Worm (Caenorhabditis elegans): ENCODE results near the gene dpr-1.

Gene dpr-1

ce11 chrV:13909400-13909799 lies 32.6 kb downstream of the dpr-1 start, which contains the start of gene C06B3.7:
Gene C06B3.7 (plus strand): TSS chrV:13909686.
- TF ChIP-seq ref-1 (GFP tag; conservative IDR thresholded peaks at IDR 0.05) = no peak
- no peak for TF ChIP-seq tab-1 (GFP tag; IDR thresholded peaks at IDR 0.05)
- TF ChIP-seq med-1 (GFP tag; optimal IDR thresholded peaks at IDR 0.05; ENCODE audit: insufficient read depth) = no peak
- TF ChIP-seq ztf-23 (GFP tag; IDR thresholded peaks at IDR 0.05) = no peak
- TF ChIP-seq flt-1 (GFP tag; IDR thresholded peaks at IDR 0.05) = no peak
- no peak for TF ChIP-seq cog-1 (tag; optimal IDR thresholded peaks at IDR 0.05)
- no peak for TF ChIP-seq ztf-29 (GFP tag; IDR thresholded peaks at IDR 0.05)
- no peak for TF ChIP-seq klf-2 (GFP tag; conservative IDR thresholded peaks at IDR 0.05)
- no peak for TF ChIP-seq T22C8.4 (GFP tag; IDR thresholded peaks at IDR 0.05)

- TF ChIP-seq ztf-23 (GFP tag; IDR thresholded peaks at IDR 0.05) = no peak
- no peak for TF ChIP-seq cog-1 (tag; optimal IDR thresholded peaks at IDR 0.05)
- TF ChIP-seq tab-1 (GFP tag; IDR thresholded peaks at IDR 0.05) = no peak
- no peak for TF ChIP-seq klf-2 (GFP tag; conservative IDR thresholded peaks at IDR 0.05)
- no peak for TF ChIP-seq T22C8.4 (GFP tag; IDR thresholded peaks at IDR 0.05)
- no peak for TF ChIP-seq med-1 (GFP tag; optimal IDR thresholded peaks at IDR 0.05; ENCODE audit: insufficient read depth)
- no peak for TF ChIP-seq ztf-29 (GFP tag; IDR thresholded peaks at IDR 0.05)
- TF ChIP-seq ref-1 (GFP tag; conservative IDR thresholded peaks at IDR 0.05) = no peak
- TF ChIP-seq flt-1 (GFP tag; IDR thresholded peaks at IDR 0.05) = no peak
These were observed 33.1 kb downstream of the dpr-1 start, which contains the start of gene C06B3.6 for ce11 chrV:13908916-13909176. Gene C06B3.6 (minus strand): TSS chrV:13908967.

ce11 chrV:13908120-13908915 lies 33.7 kb downstream of the dpr-1 start:
- TF ChIP-seq med-1 (GFP tag; optimal IDR thresholded peaks at IDR 0.05; ENCODE audit: insufficient read depth) (no peak), ztf-23 (GFP tag; IDR thresholded peaks at IDR 0.05) (no peak), ztf-29 (GFP tag; IDR thresholded peaks at IDR 0.05) (no peak), klf-2 (GFP tag; conservative IDR thresholded peaks at IDR 0.05) (no peak), flt-1 (GFP tag; IDR thresholded peaks at IDR 0.05) (no peak), tab-1 (GFP tag; IDR thresholded peaks at IDR 0.05) (no peak), cog-1 (tag; optimal IDR thresholded peaks at IDR 0.05) (no peak), T22C8.4 (GFP tag; IDR thresholded peaks at IDR 0.05) (no peak)

ce11 chrV:13907557-13908104 lies 34.4 kb downstream of the dpr-1 start:
- TF ChIP-seq T22C8.4 (GFP tag; IDR thresholded peaks at IDR 0.05) (no peak), cog-1 (tag; optimal IDR thresholded peaks at IDR 0.05) (no peak), klf-2 (GFP tag; conservative IDR thresholded peaks at IDR 0.05) (no peak), tab-1 (GFP tag; IDR thresholded peaks at IDR 0.05) (no peak), ref-1 (GFP tag; conservative IDR thresholded peaks at IDR 0.05) (no peak), ztf-23 (GFP tag; IDR thresholded peaks at IDR 0.05) (no peak), flt-1 (GFP tag; IDR thresholded peaks at IDR 0.05) (no peak), ztf-29 (GFP tag; IDR thresholded peaks at IDR 0.05) (no peak), med-1 (GFP tag; optimal IDR thresholded peaks at IDR 0.05; ENCODE audit: insufficient read depth) (no peak)

- TF ChIP-seq cog-1 (tag; optimal IDR thresholded peaks at IDR 0.05) (peak; percentile 20), T22C8.4 (GFP tag; IDR thresholded peaks at IDR 0.05) (no peak), klf-2 (GFP tag; conservative IDR thresholded peaks at IDR 0.05) (no peak), flt-1 (GFP tag; IDR thresholded peaks at IDR 0.05) (no peak)
These were observed 35.8 kb downstream of the dpr-1 start, which contains the start of gene stdh-1 for ce11 chrV:13906166-13906565. Gene stdh-1 (plus strand): TSS chrV:13906492.

- TF ChIP-seq flt-1 (GFP tag; IDR thresholded peaks at IDR 0.05) (no peak), med-1 (GFP tag; optimal IDR thresholded peaks at IDR 0.05; ENCODE audit: insufficient read depth) (no peak)
These were observed 37.5 kb downstream of the dpr-1 start, which contains the start of gene stdh-3 for ce11 chrV:13904446-13904845. Gene stdh-3 (plus strand): TSS chrV:13904611.

ce11 chrV:13902495-13902894 lies 39.5 kb downstream of the dpr-1 start, which contains the start of gene C06B3.1:
Gene C06B3.1 (plus strand): TSS chrV:13902795.
- TF ChIP-seq ztf-23 (GFP tag; IDR thresholded peaks at IDR 0.05) (no peak), med-1 (GFP tag; optimal IDR thresholded peaks at IDR 0.05; ENCODE audit: insufficient read depth) (no peak), flt-1 (GFP tag; IDR thresholded peaks at IDR 0.05) (no peak), klf-2 (GFP tag; conservative IDR thresholded peaks at IDR 0.05) (no peak), ztf-29 (GFP tag; IDR thresholded peaks at IDR 0.05) (no peak), T22C8.4 (GFP tag; IDR thresholded peaks at IDR 0.05) (no peak), tab-1 (GFP tag; IDR thresholded peaks at IDR 0.05) (no peak), ref-1 (GFP tag; conservative IDR thresholded peaks at IDR 0.05) (no peak)

ce11 chrV:13899213-13899612 lies 42.8 kb downstream of the dpr-1 start, which contains the start of gene oac-3:
Gene oac-3 (plus strand): TSS chrV:13899513.
- TF ChIP-seq tab-1 (GFP tag; IDR thresholded peaks at IDR 0.05) = no peak
- no peak for TF ChIP-seq ztf-29 (GFP tag; IDR thresholded peaks at IDR 0.05)
- TF ChIP-seq med-1 (GFP tag; optimal IDR thresholded peaks at IDR 0.05; ENCODE audit: insufficient read depth) = no peak

ce11 chrV:13898356-13898755 lies 43.6 kb downstream of the dpr-1 start, which contains the start of gene cyp-35C1:
Gene cyp-35C1 (minus strand): TSS chrV:13898487.
- TF ChIP-seq tab-1 (GFP tag; IDR thresholded peaks at IDR 0.05) (no peak), ztf-29 (GFP tag; IDR thresholded peaks at IDR 0.05) (no peak), T22C8.4 (GFP tag; IDR thresholded peaks at IDR 0.05) (no peak), flt-1 (GFP tag; IDR thresholded peaks at IDR 0.05) (no peak), ref-1 (GFP tag; conservative IDR thresholded peaks at IDR 0.05) (no peak), ztf-23 (GFP tag; IDR thresholded peaks at IDR 0.05) (no peak), med-1 (GFP tag; optimal IDR thresholded peaks at IDR 0.05; ENCODE audit: insufficient read depth) (no peak)

- TF ChIP-seq ztf-23 (GFP tag; IDR thresholded peaks at IDR 0.05) (no peak), tab-1 (GFP tag; IDR thresholded peaks at IDR 0.05) (no peak), cog-1 (tag; optimal IDR thresholded peaks at IDR 0.05) (no peak), med-1 (GFP tag; optimal IDR thresholded peaks at IDR 0.05; ENCODE audit: insufficient read depth) (no peak), T22C8.4 (GFP tag; IDR thresholded peaks at IDR 0.05) (no peak), flt-1 (GFP tag; IDR thresholded peaks at IDR 0.05) (no peak), ref-1 (GFP tag; conservative IDR thresholded peaks at IDR 0.05) (no peak), ztf-29 (GFP tag; IDR thresholded peaks at IDR 0.05) (no peak), klf-2 (GFP tag; conservative IDR thresholded peaks at IDR 0.05) (no peak)
These were observed 48.4 kb downstream of the dpr-1 start for ce11 chrV:13893583-13893982.
